Worm (Caenorhabditis elegans): ENCODE data around the gene T05C7.8.

DNA sequence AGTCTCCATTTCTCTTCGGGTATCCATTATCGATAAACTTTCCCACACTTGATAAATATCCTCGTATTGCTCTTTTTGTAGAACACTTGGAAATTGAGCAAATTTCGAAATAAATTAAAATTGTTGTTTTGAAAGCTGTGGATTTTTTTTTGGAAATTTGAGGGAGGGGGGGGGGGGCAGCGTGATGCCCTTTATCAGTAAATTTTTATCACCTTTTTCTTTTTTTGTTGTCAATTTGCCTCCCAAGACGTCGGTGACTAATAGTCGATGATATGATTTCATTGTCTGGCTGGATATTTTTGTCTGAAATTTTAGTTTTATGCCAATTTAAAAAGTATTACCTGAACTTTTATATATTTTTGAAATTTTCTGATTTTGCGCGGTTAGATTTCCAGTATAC is 13.8 kb downstream of the T05C7.8 start, which contains the start of gene scl-23:
- no peak for TF ChIP-seq ztf-23 (GFP tag; IDR thresholded peaks at IDR 0.05)
- no peak for TF ChIP-seq cog-1 (tag; optimal IDR thresholded peaks at IDR 0.05)
- TF ChIP-seq tab-1 (GFP tag; IDR thresholded peaks at IDR 0.05) = no peak
- TF ChIP-seq T22C8.4 (GFP tag; IDR thresholded peaks at IDR 0.05) = no peak
- TF ChIP-seq flt-1 (GFP tag; IDR thresholded peaks at IDR 0.05) = no peak
- TF ChIP-seq ref-1 (GFP tag; conservative IDR thresholded peaks at IDR 0.05) = no peak
- no peak for TF ChIP-seq klf-2 (GFP tag; conservative IDR thresholded peaks at IDR 0.05)

Data from whole organism, midembryonic.